Fruit fly (Drosophila melanogaster) whole organism, embryonic: ENCODE measurements around the gene JMJD5.

ENCODE experiments used
- Atf-2 ChIP-seq: fragments of 200-800 bp; sonication (Bioruptor generic); optimal IDR thresholded peaks from 2 replicates; lab custom pipeline; 2016; ENCODE audit warnings: missing biosample characterization, missing genetic modification characterization
- Bgb ChIP-seq: fragments of 200-800 bp; sonication (Bioruptor generic); IDR thresholded peaks from 2 replicates; pipeline ENCODE4 v1.3.6; 2022; ENCODE audit warnings: missing biosample characterization, missing genetic modification characterization; ENCODE audit not compliant: partially characterized antibody
- CG10147 ChIP-seq: fragments of 200-800 bp; sonication (Bioruptor generic); optimal IDR thresholded peaks from 2 replicates; lab custom pipeline; 2019; ENCODE audit warnings: missing biosample characterization, mild to moderate bottlenecking, missing genetic modification characterization, moderate library complexity
- CG10431 ChIP-seq: fragments of 200-800 bp; sonication (Bioruptor generic); optimal IDR thresholded peaks from 3 replicates; lab custom pipeline; 2018; ENCODE audit warnings: missing biosample characterization, mild to moderate bottlenecking, missing genetic modification characterization
- CG10654 ChIP-seq: fragments of 200-800 bp; sonication (Bioruptor generic); optimal IDR thresholded peaks from 2 replicates; lab custom pipeline; 2016; ENCODE audit warnings: missing biosample characterization, missing genetic modification characterization
- CG10979 ChIP-seq: fragments of 200-800 bp; sonication (Bioruptor generic); optimal IDR thresholded peaks from 2 replicates; lab custom pipeline; 2018; ENCODE audit warnings: missing biosample characterization, mild to moderate bottlenecking, missing genetic modification characterization, moderate library complexity
- CG11723 ChIP-seq: fragments of 200-800 bp; sonication (Bioruptor generic); optimal IDR thresholded peaks from 2 replicates; lab custom pipeline; 2017; ENCODE audit warnings: missing biosample characterization, mild to moderate bottlenecking, missing genetic modification characterization
- CG13296 ChIP-seq: fragments of 200-800 bp; sonication (Bioruptor generic); optimal IDR thresholded peaks from 3 replicates; lab custom pipeline; 2018; ENCODE audit warnings: missing biosample characterization, mild to moderate bottlenecking, missing genetic modification characterization
- CG14710 ChIP-seq: fragments of 200-800 bp; sonication (Bioruptor generic); optimal IDR thresholded peaks from 3 replicates; lab custom pipeline; 2019; ENCODE audit warnings: missing biosample characterization, mild to moderate bottlenecking, missing genetic modification characterization, moderate library complexity
- CG14860 ChIP-seq: fragments of 200-800 bp; sonication (Bioruptor generic); IDR thresholded peaks from 3 replicates; pipeline ENCODE4 v1.3.6; 2022; ENCODE audit warnings: missing biosample characterization, missing genetic modification characterization; ENCODE audit not compliant: partially characterized antibody
- CG15011 ChIP-seq: fragments of 200-800 bp; sonication (Bioruptor generic); optimal IDR thresholded peaks from 3 replicates; lab custom pipeline; 2018; ENCODE audit warnings: missing biosample characterization, mild to moderate bottlenecking, missing genetic modification characterization
- CG16863 ChIP-seq: fragments of 200-800 bp; sonication (Bioruptor generic); optimal IDR thresholded peaks from 3 replicates; lab custom pipeline; 2016; ENCODE audit warnings: missing biosample characterization, missing genetic modification characterization
- CG17612 ChIP-seq: fragments of 200-800 bp; sonication (Bioruptor generic); IDR thresholded peaks from 2 replicates; pipeline ENCODE4 v1.3.6; 2022; ENCODE audit warnings: missing biosample characterization, missing genetic modification characterization
- CG17912 ChIP-seq: fragments of 200-800 bp; sonication (Bioruptor generic); optimal IDR thresholded peaks from 2 replicates; lab custom pipeline; 2018; ENCODE audit warnings: missing biosample characterization, mild to moderate bottlenecking, missing genetic modification characterization
- CG1792 ChIP-seq: fragments of 200-800 bp; sonication (Bioruptor generic); optimal IDR thresholded peaks from 2 replicates; lab custom pipeline; 2016; ENCODE audit warnings: missing biosample characterization, missing genetic modification characterization
- CG18476 ChIP-seq: fragments of 200-800 bp; sonication (Bioruptor generic); optimal IDR thresholded peaks from 2 replicates; lab custom pipeline; 2016; ENCODE audit warnings: missing biosample characterization, mild to moderate bottlenecking, missing genetic modification characterization
- CG2199 ChIP-seq: fragments of 200-800 bp; sonication (Bioruptor generic); IDR thresholded peaks from 3 replicates; pipeline ENCODE4 v1.3.6; 2022; ENCODE audit warnings: missing biosample characterization, missing genetic modification characterization
- CG2712 ChIP-seq: fragments of 200-800 bp; optimal IDR thresholded peaks from 3 replicates; lab custom pipeline; 2019; ENCODE audit warnings: missing biosample characterization, mild to moderate bottlenecking, missing genetic modification characterization, moderate library complexity
- CG5953 ChIP-seq: fragments of 200-800 bp; sonication (Bioruptor generic); IDR thresholded peaks from 2 replicates; pipeline ENCODE4 v1.3.6; 2022; ENCODE audit warnings: missing biosample characterization, missing genetic modification characterization
- CG6272 ChIP-seq: fragments of 200-800 bp; sonication (Bioruptor generic); IDR thresholded peaks from 2 replicates; pipeline ENCODE4 v1.3.6; 2022; ENCODE audit warnings: missing biosample characterization, missing genetic modification characterization
- CG6689 ChIP-seq: fragments of 200-800 bp; sonication (Bioruptor generic); IDR thresholded peaks from 2 replicates; pipeline ENCODE4 v1.3.6; 2022; ENCODE audit warnings: missing biosample characterization, missing genetic modification characterization
- CG7372 ChIP-seq: fragments of 200-800 bp; sonication (Bioruptor generic); IDR thresholded peaks from 2 replicates; pipeline ENCODE4 v1.3.6; 2022; ENCODE audit warnings: missing biosample characterization, missing genetic modification characterization
- CHES-1-like ChIP-seq: fragments of 200-800 bp; sonication (Bioruptor generic); optimal IDR thresholded peaks from 2 replicates; lab custom pipeline; 2016; ENCODE audit warnings: missing biosample characterization, missing genetic modification characterization
- Camta ChIP-seq: fragments of 200-800 bp; sonication (Bioruptor generic); optimal IDR thresholded peaks from 2 replicates; lab custom pipeline; 2016; ENCODE audit warnings: missing biosample characterization, missing genetic modification characterization
- CkIIα-i1 ChIP-seq: fragments of 200-800 bp; sonication (Bioruptor generic); IDR thresholded peaks from 2 replicates; pipeline ENCODE4 v1.3.6; 2022; ENCODE audit warnings: missing biosample characterization, missing genetic modification characterization
- Ets97D ChIP-seq: fragments of 200-800 bp; sonication (Bioruptor generic); optimal IDR thresholded peaks from 3 replicates; lab custom pipeline; 2016; ENCODE audit warnings: missing biosample characterization, missing genetic modification characterization
- Gsc ChIP-seq: fragments of 200-800 bp; sonication (Bioruptor generic); IDR thresholded peaks from 2 replicates; pipeline ENCODE4 v1.3.6; 2022; ENCODE audit warnings: missing biosample characterization, missing genetic modification characterization
- HLHmδ ChIP-seq: fragments of 200-800 bp; sonication (Bioruptor generic); optimal IDR thresholded peaks from 2 replicates; lab custom pipeline; 2018; ENCODE audit warnings: missing biosample characterization, mild to moderate bottlenecking, missing genetic modification characterization, moderate library complexity
- Hand ChIP-seq: fragments of 200-800 bp; sonication (Bioruptor generic); optimal IDR thresholded peaks from 2 replicates; lab custom pipeline; 2017; ENCODE audit warnings: mild to moderate bottlenecking, missing biosample characterization, missing genetic modification reagents, missing genetic modification characterization
- NC2α ChIP-seq: fragments of 200-800 bp; sonication (Bioruptor generic); optimal IDR thresholded peaks from 2 replicates; lab custom pipeline; 2016; ENCODE audit warnings: missing biosample characterization, missing genetic modification characterization
- Spps ChIP-seq: fragments of 200-800 bp; sonication (Bioruptor generic); optimal IDR thresholded peaks from 2 replicates; lab custom pipeline; 2018; ENCODE audit warnings: missing biosample characterization, mild to moderate bottlenecking, missing genetic modification characterization
- Tbp ChIP-seq: fragments of >200 bp; optimal IDR thresholded peaks from 2 replicates; lab custom pipeline; 2018; ENCODE audit warnings: missing biosample characterization, missing genetic modification characterization
- amos ChIP-seq: fragments of 200-800 bp; sonication (Bioruptor generic); IDR thresholded peaks from 2 replicates; pipeline ENCODE4 v1.3.6; 2022; ENCODE audit warnings: missing biosample characterization, missing genetic modification characterization; ENCODE audit not compliant: partially characterized antibody
- croc ChIP-seq: fragments of 200-800 bp; sonication (Bioruptor generic); conservative IDR thresholded peaks from 3 replicates; pipeline ENCODE4 v1.3.6; 2022; ENCODE audit warnings: missing biosample characterization, missing genetic modification characterization
- crp ChIP-seq, 2 experiments: fragments of 200-800 bp; sonication (Bioruptor generic); optimal IDR thresholded peaks; 2 replicates in 1 of 2; 3 replicates in 1 of 2; lab custom pipeline; 2017; ENCODE audit warnings: missing biosample characterization in 2 of 2, missing genetic modification characterization in 2 of 2, mild to moderate bottlenecking in 1 of 2, moderate library complexity in 1 of 2
- danr ChIP-seq: fragments of 200-800 bp; sonication (Bioruptor generic); IDR thresholded peaks from 2 replicates; pipeline ENCODE4 v1.3.6; 2022; ENCODE audit warnings: missing biosample characterization, missing genetic modification characterization
- eve ChIP-seq, 2 experiments: fragments of >200 bp; optimal IDR thresholded peaks; 2 replicates each; lab custom pipeline; 2017; ENCODE audit warnings: missing biosample characterization in 2 of 2, missing genetic modification characterization in 2 of 2
- ewg ChIP-seq: fragments of 200-800 bp; sonication (Bioruptor generic); optimal IDR thresholded peaks from 3 replicates; lab custom pipeline; 2017; ENCODE audit warnings: mild to moderate bottlenecking, missing biosample characterization, missing genetic modification reagents, missing genetic modification characterization
- fd102C ChIP-seq: fragments of 200-800 bp; sonication (Bioruptor generic); optimal IDR thresholded peaks from 2 replicates; lab custom pipeline; 2018; ENCODE audit warnings: missing biosample characterization, mild to moderate bottlenecking, missing genetic modification characterization, moderate library complexity
- oc ChIP-seq: fragments of 200-800 bp; sonication (Bioruptor generic); optimal IDR thresholded peaks from 2 replicates; lab custom pipeline; 2018; ENCODE audit warnings: missing biosample characterization, mild to moderate bottlenecking, missing genetic modification characterization, moderate library complexity
- pb ChIP-seq: fragments of 200-800 bp; sonication (Bioruptor generic); optimal IDR thresholded peaks from 3 replicates; lab custom pipeline; 2016; ENCODE audit warnings: missing biosample characterization, missing genetic modification characterization
- pho ChIP-seq: fragments of 200-800 bp; sonication (Bioruptor generic); optimal IDR thresholded peaks from 2 replicates; lab custom pipeline; 2016; ENCODE audit warnings: missing biosample characterization, missing genetic modification characterization
- pnt ChIP-seq: fragments of 200-800 bp; sonication (Bioruptor generic); optimal IDR thresholded peaks from 3 replicates; lab custom pipeline; 2016; ENCODE audit warnings: missing biosample characterization, missing genetic modification characterization
- salm ChIP-seq: fragments of 200-800 bp; sonication (Bioruptor generic); optimal IDR thresholded peaks from 2 replicates; lab custom pipeline; 2018; ENCODE audit warnings: missing biosample characterization, mild to moderate bottlenecking, missing genetic modification characterization
- sug ChIP-seq: fragments of 200-800 bp; optimal IDR thresholded peaks from 2 replicates; lab custom pipeline; 2019; ENCODE audit warnings: missing biosample characterization, mild to moderate bottlenecking, missing genetic modification characterization, moderate library complexity
- toy ChIP-seq: fragments of 200-800 bp; sonication (Bioruptor generic); IDR thresholded peaks from 2 replicates; pipeline ENCODE4 v1.3.6; 2022; ENCODE audit warnings: missing biosample characterization, missing genetic modification characterization
- ttk ChIP-seq: fragments of 200-800 bp; sonication (Bioruptor generic); IDR thresholded peaks from 2 replicates; pipeline ENCODE4 v2.1.2; 2022; ENCODE audit warnings: missing biosample characterization, missing genetic modification characterization
- usp ChIP-seq: fragments of >200 bp; optimal IDR thresholded peaks from 2 replicates; lab custom pipeline; 2017; ENCODE audit warnings: missing biosample characterization, missing genetic modification characterization
- zf30C ChIP-seq: fragments of 200-800 bp; sonication (Bioruptor generic); optimal IDR thresholded peaks from 3 replicates; lab custom pipeline; 2018; ENCODE audit warnings: missing biosample characterization, mild to moderate bottlenecking, missing genetic modification characterization

JMJD5 gene

dm6 chr3L:815234-816200, 25.6 kb downstream of the JMJD5 start (continued):
- TF ChIP-seq toy (GFP tag; lab: Robert Waterston, UW): no peak
- no peak for TF ChIP-seq zf30C (GFP tag; lab: Kevin White, UChicago)
- no peak for TF ChIP-seq CG6272 (GFP tag; lab: Robert Waterston, UW)
- no peak for TF ChIP-seq CG5953 (GFP tag; lab: Robert Waterston, UW)
- no peak for TF ChIP-seq danr (GFP tag; lab: Robert Waterston, UW)
- TF ChIP-seq CG2199: no peak
- TF ChIP-seq Spps (tag; lab: Kevin White, UChicago): no peak
- TF ChIP-seq CG10979 (tag; lab: Kevin White, UChicago): peak; percentile 19
- TF ChIP-seq pb (GFP tag; lab: Kevin White, UChicago): no peak
- no peak for TF ChIP-seq CG14860
- no peak for TF ChIP-seq fd102C (GFP tag; lab: Kevin White, UChicago)
- TF ChIP-seq sug: peak; percentile 9
- TF ChIP-seq CHES-1-like (GFP tag; lab: Kevin White, UChicago): no peak
- TF ChIP-seq CG7372 (GFP tag; lab: Robert Waterston, UW): no peak; the same call in 1 of the 2 replicates
- peak; percentile 49; the same call in 1 of the 2 replicates for TF ChIP-seq CG6689 (GFP tag; lab: Robert Waterston, UW)
- no peak for TF ChIP-seq Camta (GFP tag; lab: Kevin White, UChicago)
- no peak for TF ChIP-seq CG13296
- no peak for TF ChIP-seq amos
- TF ChIP-seq CG10147 (GFP tag; lab: Kevin White, UChicago): no peak
- no peak for TF ChIP-seq CG17912 (GFP tag; lab: Kevin White, UChicago)
- peak in 1 of 2 experiments; percentile 25 for TF ChIP-seq eve (GFP tag; optimal IDR thresholded peaks at IDR 0.05; lab: Kevin White, UChicago)
- TF ChIP-seq HLHmδ (GFP tag; lab: Kevin White, UChicago): no peak
- no peak for TF ChIP-seq CG10431 (GFP tag; lab: Kevin White, UChicago)
- TF ChIP-seq CkIIα-i1 (GFP tag; lab: Robert Waterston, UW): no peak
- no peak for TF ChIP-seq pnt
- TF ChIP-seq Ets97D: no peak
- TF ChIP-seq CG15011 (GFP tag; lab: Kevin White, UChicago): no peak
- peak; percentile 22 for TF ChIP-seq ewg (GFP tag; lab: Kevin White, UChicago)
- peak; percentile 53; the same call in 1 of the 2 replicates for TF ChIP-seq ttk (GFP tag; lab: Robert Waterston, UW)
- no peak for TF ChIP-seq Hand (GFP tag; lab: Kevin White, UChicago)
- no peak for TF ChIP-seq crp (GFP tag; optimal IDR thresholded peaks at IDR 0.05; lab: Kevin White, UChicago)
- TF ChIP-seq Tbp: no peak
- peak; percentile 4 for TF ChIP-seq CG14710
- TF ChIP-seq NC2α: no peak
- TF ChIP-seq Gsc (GFP tag; lab: Robert Waterston, UW): 0 out of 2 replicates have a peak, but pooled peaks have one; percentile 29
- TF ChIP-seq CG11723 (GFP tag; lab: Kevin White, UChicago): no peak
- no peak for TF ChIP-seq Bgb (GFP tag; lab: Robert Waterston, UW)
- no peak for TF ChIP-seq CG16863 (GFP tag; lab: Kevin White, UChicago)
- no peak for TF ChIP-seq CG10654 (GFP tag; lab: Kevin White, UChicago)
- TF ChIP-seq CG1792: no peak
- TF ChIP-seq croc (GFP tag; lab: Robert Waterston, UW): no peak
- TF ChIP-seq usp: no peak
- no peak for TF ChIP-seq Atf-2 (GFP tag; lab: Kevin White, UChicago)
- peak; percentile 32 for TF ChIP-seq CG2712
- no peak for TF ChIP-seq CG18476 (GFP tag; lab: Kevin White, UChicago)
- no peak for TF ChIP-seq pho (GFP tag; lab: Kevin White, UChicago)
- peak; percentile 58 for TF ChIP-seq oc (tag; lab: Kevin White, UChicago)
- no peak for TF ChIP-seq salm (tag; lab: Kevin White, UChicago)
- no peak for TF ChIP-seq CG17612 (GFP tag; lab: Robert Waterston, UW)
